Worm (Caenorhabditis elegans) whole organism, early embryonic: ENCODE data around the gene srt-48.

ENCODE experiments used
- F13C5.2 ChIP-seq: sonication (generic microtip); optimal IDR thresholded peaks from 2 replicates; lab custom pipeline; 2017; ENCODE audit warnings: mild to moderate bottlenecking, missing genetic modification characterization, inconsistent platforms, missing compliant biosample characterization
- ama-1 ChIP-seq: fragments of 150-350 bp; optimal IDR thresholded peaks from 2 replicates; lab custom pipeline; 2014
- ets-7 ChIP-seq: sonication (generic microtip); optimal IDR thresholded peaks from 2 replicates; lab custom pipeline; 2016; ENCODE audit warnings: missing genotype, missing genetic modification characterization, missing compliant biosample characterization
- flt-1 ChIP-seq: fragments of 200-800 bp; sonication (Bioruptor generic); IDR thresholded peaks from 2 replicates; pipeline ENCODE4 v1.3.6; 2022; ENCODE audit warnings: missing genetic modification characterization, missing compliant biosample characterization
- hmbx-1 ChIP-seq: sonication (generic microtip); optimal IDR thresholded peaks from 2 replicates; lab custom pipeline; 2016; ENCODE audit warnings: mild to moderate bottlenecking, missing genetic modification characterization, missing compliant biosample characterization
- hmg-4 ChIP-seq: fragments of 200-800 bp; sonication (Bioruptor generic); optimal IDR thresholded peaks from 2 replicates; lab custom pipeline; 2018; ENCODE audit warnings: mild to moderate bottlenecking, missing genetic modification characterization, missing compliant biosample characterization
- sea-1 ChIP-seq: fragments of 200-800 bp; sonication (Bioruptor generic); conservative IDR thresholded peaks from 2 replicates; pipeline ENCODE4 v1.3.6; 2022; ENCODE audit warnings: missing genetic modification characterization, missing compliant biosample characterization
- tbx-11 ChIP-seq: fragments of 200-800 bp; sonication (Bioruptor generic); IDR thresholded peaks from 2 replicates; pipeline ENCODE4 v1.3.6; 2022; ENCODE audit warnings: missing genetic modification characterization, missing compliant biosample characterization

- TF ChIP-seq tbx-11 (GFP tag; lab: Robert Waterston, UW), result no peak
- no peak for TF ChIP-seq hmbx-1 (tag; lab: Kevin White, UChicago)
- TF ChIP-seq ama-1, result no peak
- TF ChIP-seq sea-1, result no peak
- no peak for TF ChIP-seq flt-1 (GFP tag; lab: Robert Waterston, UW)
- TF ChIP-seq F13C5.2 (tag; lab: Kevin White, UChicago), result no peak
- TF ChIP-seq hmg-4, result no peak
- TF ChIP-seq ets-7 (tag; lab: Kevin White, UChicago), result no peak
These were observed at the start of gene srt-48 for ce11 chrIV:15068818-15069217.
